Fruit fly (Drosophila melanogaster) whole organism, embryonic: ENCODE data around the gene Rrp46.

Source experiments
- ATbp ChIP-seq: fragments of 200-800 bp; sonication (Bioruptor generic); optimal IDR thresholded peaks from 2 replicates; lab custom pipeline; 2017; ENCODE audit warnings: missing biosample characterization, mild to moderate bottlenecking, missing genetic modification characterization, missing genetic modification reagents
- Blimp-1 ChIP-seq: fragments of 200-800 bp; sonication (Bioruptor generic); optimal IDR thresholded peaks from 3 replicates; lab custom pipeline; 2018; ENCODE audit warnings: missing biosample characterization, missing genetic modification characterization, mild to moderate bottlenecking, moderate library complexity, missing genetic modification reagents
- CG10267 ChIP-seq: fragments of 200-800 bp; sonication (Bioruptor generic); optimal IDR thresholded peaks from 2 replicates; lab custom pipeline; 2018; ENCODE audit warnings: missing biosample characterization, mild to moderate bottlenecking, missing genetic modification characterization, moderate library complexity
- CG10654 ChIP-seq: fragments of 200-800 bp; sonication (Bioruptor generic); optimal IDR thresholded peaks from 2 replicates; lab custom pipeline; 2016; ENCODE audit warnings: missing biosample characterization, missing genetic modification characterization
- CG12659 ChIP-seq: fragments of 200-800 bp; sonication (Bioruptor generic); optimal IDR thresholded peaks from 3 replicates; lab custom pipeline; 2017; ENCODE audit warnings: mild to moderate bottlenecking, missing biosample characterization, missing genetic modification reagents, missing genetic modification characterization
- CG13123 ChIP-seq: fragments of 200-800 bp; sonication (Bioruptor generic); optimal IDR thresholded peaks from 2 replicates; lab custom pipeline; 2016; ENCODE audit warnings: missing biosample characterization, missing genetic modification characterization
- CG14441 ChIP-seq: fragments of 200-800 bp; sonication (Bioruptor generic); IDR thresholded peaks from 2 replicates; pipeline ENCODE4 v1.3.6; 2022; ENCODE audit warnings: missing biosample characterization, missing genetic modification characterization
- CG14860 ChIP-seq: fragments of 200-800 bp; sonication (Bioruptor generic); IDR thresholded peaks from 3 replicates; pipeline ENCODE4 v1.3.6; 2022; ENCODE audit warnings: missing biosample characterization, missing genetic modification characterization; ENCODE audit not compliant: partially characterized antibody
- CG1529 ChIP-seq: fragments of 200-800 bp; sonication (Bioruptor generic); optimal IDR thresholded peaks from 3 replicates; lab custom pipeline; 2018; ENCODE audit warnings: missing biosample characterization, missing genetic modification characterization
- CG1647 ChIP-seq: fragments of 200-800 bp; sonication (Bioruptor generic); optimal IDR thresholded peaks from 3 replicates; lab custom pipeline; 2016; ENCODE audit warnings: missing biosample characterization, missing genetic modification characterization
- CG16863 ChIP-seq: fragments of 200-800 bp; sonication (Bioruptor generic); optimal IDR thresholded peaks from 3 replicates; lab custom pipeline; 2016; ENCODE audit warnings: missing biosample characterization, missing genetic modification characterization
- CG17328 ChIP-seq: fragments of 200-800 bp; sonication (Bioruptor generic); IDR thresholded peaks from 2 replicates; pipeline ENCODE4 v1.3.6; 2022; ENCODE audit warnings: missing biosample characterization, missing genetic modification characterization
- CG1792 ChIP-seq: fragments of 200-800 bp; sonication (Bioruptor generic); optimal IDR thresholded peaks from 2 replicates; lab custom pipeline; 2016; ENCODE audit warnings: missing biosample characterization, missing genetic modification characterization
- CG30431 ChIP-seq: fragments of 200-800 bp; sonication (Bioruptor generic); optimal IDR thresholded peaks from 2 replicates; lab custom pipeline; 2017; ENCODE audit warnings: missing biosample characterization, missing genetic modification characterization
- CG34376 ChIP-seq: fragments of 200-800 bp; sonication (Bioruptor generic); optimal IDR thresholded peaks from 2 replicates; lab custom pipeline; 2018; ENCODE audit warnings: missing biosample characterization, mild to moderate bottlenecking, missing genetic modification characterization
- CG6765 ChIP-seq: fragments of 200-800 bp; sonication (Bioruptor generic); optimal IDR thresholded peaks from 3 replicates; lab custom pipeline; 2017; ENCODE audit warnings: missing biosample characterization, mild to moderate bottlenecking, missing genetic modification characterization
- CG6813 ChIP-seq: fragments of 200-800 bp; sonication (Bioruptor generic); optimal IDR thresholded peaks from 2 replicates; lab custom pipeline; 2017; ENCODE audit warnings: missing biosample characterization, missing genetic modification characterization, mild to moderate bottlenecking, moderate library complexity, missing genetic modification reagents
- CkIIα-i1 ChIP-seq: fragments of 200-800 bp; sonication (Bioruptor generic); IDR thresholded peaks from 2 replicates; pipeline ENCODE4 v1.3.6; 2022; ENCODE audit warnings: missing biosample characterization, missing genetic modification characterization
- CoRest ChIP-seq: fragments of 200-800 bp; sonication (Bioruptor generic); optimal IDR thresholded peaks from 3 replicates; lab custom pipeline; 2018; ENCODE audit warnings: missing biosample characterization, mild to moderate bottlenecking, missing genetic modification characterization, moderate library complexity
- CrebB ChIP-seq: fragments of 200-800 bp; sonication (Bioruptor generic); optimal IDR thresholded peaks from 3 replicates; lab custom pipeline; 2018; ENCODE audit warnings: missing biosample characterization, mild to moderate bottlenecking, missing genetic modification characterization
- D19A ChIP-seq: fragments of 200-800 bp; optimal IDR thresholded peaks from 3 replicates; lab custom pipeline; 2019; ENCODE audit warnings: missing biosample characterization, mild to moderate bottlenecking, missing genetic modification characterization, moderate library complexity
- Dek ChIP-seq: fragments of 200-800 bp; sonication (Bioruptor generic); optimal IDR thresholded peaks from 3 replicates; lab custom pipeline; 2019; ENCODE audit warnings: missing biosample characterization, mild to moderate bottlenecking, missing genetic modification characterization, moderate library complexity
- Dip2 ChIP-seq: fragments of 200-800 bp; sonication (Bioruptor generic); IDR thresholded peaks from 2 replicates; pipeline ENCODE4 v1.3.6; 2022; ENCODE audit warnings: missing biosample characterization, missing genetic modification characterization
- Dp ChIP-seq: fragments of 200-800 bp; sonication (Bioruptor generic); optimal IDR thresholded peaks from 2 replicates; lab custom pipeline; 2018; ENCODE audit warnings: missing biosample characterization, mild to moderate bottlenecking, missing genetic modification characterization, moderate library complexity
- HLHmδ ChIP-seq: fragments of 200-800 bp; sonication (Bioruptor generic); optimal IDR thresholded peaks from 2 replicates; lab custom pipeline; 2018; ENCODE audit warnings: missing biosample characterization, mild to moderate bottlenecking, missing genetic modification characterization, moderate library complexity
- Hand ChIP-seq: fragments of 200-800 bp; sonication (Bioruptor generic); optimal IDR thresholded peaks from 2 replicates; lab custom pipeline; 2017; ENCODE audit warnings: mild to moderate bottlenecking, missing biosample characterization, missing genetic modification reagents, missing genetic modification characterization
- MESR4 ChIP-seq: fragments of 200-800 bp; sonication (Bioruptor generic); optimal IDR thresholded peaks from 2 replicates; lab custom pipeline; 2018; ENCODE audit warnings: missing biosample characterization, mild to moderate bottlenecking, missing genetic modification characterization, moderate library complexity
- NFAT ChIP-seq: fragments of 200-800 bp; sonication (Bioruptor generic); IDR thresholded peaks from 2 replicates; pipeline ENCODE4 v1.3.6; 2022; ENCODE audit warnings: missing biosample characterization, missing genetic modification characterization
- Nf-YA ChIP-seq: fragments of 200-800 bp; sonication (Bioruptor generic); IDR thresholded peaks from 2 replicates; pipeline ENCODE4 v1.3.6; 2022; ENCODE audit warnings: missing biosample characterization, missing genetic modification characterization
- Nf-YC ChIP-seq: fragments of 200-800 bp; optimal IDR thresholded peaks from 3 replicates; lab custom pipeline; 2019; ENCODE audit warnings: missing biosample characterization, mild to moderate bottlenecking, missing genetic modification characterization, moderate library complexity
- PHDP ChIP-seq: fragments of 200-800 bp; sonication (Bioruptor generic); optimal IDR thresholded peaks from 3 replicates; lab custom pipeline; 2018; ENCODE audit warnings: missing biosample characterization, mild to moderate bottlenecking, missing genetic modification characterization, moderate library complexity
- Sry-β ChIP-seq: fragments of 200-800 bp; sonication (Bioruptor generic); optimal IDR thresholded peaks from 2 replicates; lab custom pipeline; 2018; ENCODE audit warnings: missing biosample characterization, mild to moderate bottlenecking, missing genetic modification characterization, moderate library complexity
- amos ChIP-seq: fragments of 200-800 bp; sonication (Bioruptor generic); IDR thresholded peaks from 2 replicates; pipeline ENCODE4 v1.3.6; 2022; ENCODE audit warnings: missing biosample characterization, missing genetic modification characterization; ENCODE audit not compliant: partially characterized antibody
- cato ChIP-seq: fragments of 200-800 bp; sonication (Bioruptor generic); optimal IDR thresholded peaks from 2 replicates; lab custom pipeline; 2016; ENCODE audit warnings: missing biosample characterization, missing genetic modification characterization, borderline replicate concordance
- caup ChIP-seq: fragments of 200-800 bp; sonication (Bioruptor generic); optimal IDR thresholded peaks from 3 replicates; lab custom pipeline; 2017; ENCODE audit warnings: missing biosample characterization, mild to moderate bottlenecking, missing genetic modification characterization, moderate library complexity; ENCODE audit not compliant: severe bottlenecking
- crp ChIP-seq, 2 experiments: fragments of 200-800 bp; sonication (Bioruptor generic); optimal IDR thresholded peaks; 2 replicates in 1 of 2; 3 replicates in 1 of 2; lab custom pipeline; 2017; ENCODE audit warnings: missing biosample characterization in 2 of 2, missing genetic modification characterization in 2 of 2, mild to moderate bottlenecking in 1 of 2, moderate library complexity in 1 of 2
- eyg ChIP-seq: fragments of 200-800 bp; sonication (Bioruptor generic); optimal IDR thresholded peaks from 3 replicates; lab custom pipeline; 2016; ENCODE audit warnings: missing biosample characterization, missing genetic modification characterization
- gce ChIP-seq: fragments of 200-800 bp; sonication (Bioruptor generic); IDR thresholded peaks from 3 replicates; pipeline ENCODE4 v1.3.6; 2022; ENCODE audit warnings: missing biosample characterization, missing genetic modification characterization
- her ChIP-seq: fragments of 200-800 bp; sonication (Bioruptor generic); optimal IDR thresholded peaks from 2 replicates; lab custom pipeline; 2016; ENCODE audit warnings: missing biosample characterization, missing genetic modification characterization
- hkb ChIP-seq, 2 experiments: fragments of 200-800 bp in 1 of 2; fragments of >200 bp in 1 of 2; sonication (Bioruptor generic) in 1 of 2; IDR thresholded peaks in 1 of 2; optimal IDR thresholded peaks in 1 of 2; 2 replicates each; pipeline versions ENCODE4 v1.3.6 to Lab custom; 2017 to 2022; ENCODE audit warnings: missing biosample characterization in 1 of 2, missing genetic modification characterization in 1 of 2
- kah ChIP-seq: fragments of 200-800 bp; sonication (Bioruptor generic); optimal IDR thresholded peaks from 2 replicates; lab custom pipeline; 2018; ENCODE audit warnings: missing biosample characterization, mild to moderate bottlenecking, missing genetic modification characterization
- kni ChIP-seq: fragments of 200-800 bp; sonication (Bioruptor generic); optimal IDR thresholded peaks from 3 replicates; lab custom pipeline; 2017; ENCODE audit warnings: mild to moderate bottlenecking, missing biosample characterization, missing genetic modification reagents, missing genetic modification characterization
- onecut ChIP-seq: fragments of 200-800 bp; sonication (Bioruptor generic); IDR thresholded peaks from 2 replicates; pipeline ENCODE4 v1.3.6; 2022; ENCODE audit warnings: missing biosample characterization, missing genetic modification characterization
- pita ChIP-seq: fragments of 200-800 bp; sonication (Bioruptor generic); optimal IDR thresholded peaks from 2 replicates; lab custom pipeline; 2017; ENCODE audit warnings: missing biosample characterization, mild to moderate bottlenecking, missing genetic modification characterization
- slp2 ChIP-seq: fragments of 200-800 bp; sonication (Bioruptor generic); optimal IDR thresholded peaks from 2 replicates; lab custom pipeline; 2016; ENCODE audit warnings: missing biosample characterization, missing genetic modification characterization
- stwl ChIP-seq: fragments of 200-800 bp; sonication (Bioruptor generic); optimal IDR thresholded peaks from 3 replicates; lab custom pipeline; 2018; ENCODE audit warnings: missing biosample characterization, mild to moderate bottlenecking, missing genetic modification characterization, moderate library complexity
- tin ChIP-seq: fragments of 200-800 bp; sonication (Bioruptor generic); optimal IDR thresholded peaks from 3 replicates; lab custom pipeline; 2016; ENCODE audit warnings: missing biosample characterization, missing genetic modification characterization
- trem ChIP-seq: fragments of 200-800 bp; optimal IDR thresholded peaks from 3 replicates; lab custom pipeline; 2019; ENCODE audit warnings: missing biosample characterization, mild to moderate bottlenecking, missing genetic modification characterization, moderate library complexity
- unpg ChIP-seq: fragments of 200-800 bp; sonication (Bioruptor generic); optimal IDR thresholded peaks from 3 replicates; lab custom pipeline; 2018; ENCODE audit warnings: missing biosample characterization, mild to moderate bottlenecking, missing genetic modification characterization, moderate library complexity
- wor ChIP-seq: fragments of 200-800 bp; sonication (Bioruptor generic); IDR thresholded peaks from 2 replicates; pipeline ENCODE4 v1.3.6; 2022; ENCODE audit warnings: missing biosample characterization, missing genetic modification characterization

The Rrp46 gene

dm6 chr3R:10377849-10378248, 35.3 kb upstream of the Rrp46 start, which contains the start of gene Rfx (continued):
- no peak for TF ChIP-seq CG1529
- peak; percentile 24 for TF ChIP-seq her
- TF ChIP-seq CG16863 (GFP tag; lab: Kevin White, UChicago) = no peak
- peak; percentile 27 for TF ChIP-seq PHDP
- peak; percentile 11 for TF ChIP-seq kni (GFP tag; lab: Kevin White, UChicago)
- peak; percentile 1 for TF ChIP-seq tin (GFP tag; lab: Kevin White, UChicago)
- no peak for TF ChIP-seq CG10654
- TF ChIP-seq Dp (GFP tag; lab: Kevin White, UChicago) = peak; percentile 97
- peak; percentile 39 for TF ChIP-seq CG1647 (GFP tag; lab: Kevin White, UChicago)
- TF ChIP-seq Hand (GFP tag; lab: Kevin White, UChicago) = no peak
- TF ChIP-seq HLHmδ (GFP tag; lab: Kevin White, UChicago) = no peak
- TF ChIP-seq MESR4 = peak; percentile 31
- peak; percentile 63 for TF ChIP-seq trem (tag; lab: Kevin White, UChicago)
- no peak for TF ChIP-seq wor (GFP tag; lab: Robert Waterston, UW)
- no peak for TF ChIP-seq kah (GFP tag; lab: Kevin White, UChicago)
- peak; percentile 34 for TF ChIP-seq CrebB
- TF ChIP-seq CG17328 = no peak
- TF ChIP-seq caup = peak; percentile 30
- peak; percentile 17 for TF ChIP-seq eyg
- peak; percentile 25 for TF ChIP-seq Sry-β (GFP tag; lab: Kevin White, UChicago)
- no peak for TF ChIP-seq NFAT
- no peak for TF ChIP-seq slp2 (GFP tag; lab: Kevin White, UChicago)
- TF ChIP-seq Dek (tag; lab: Kevin White, UChicago) = no peak
- TF ChIP-seq CG34376 (GFP tag; lab: Kevin White, UChicago) = peak; percentile 51
- TF ChIP-seq hkb (optimal IDR thresholded peaks at IDR 0.05; lab: Kevin White, UChicago) = no peak
- TF ChIP-seq hkb (GFP tag; IDR thresholded peaks at IDR 0.05; lab: Robert Waterston, UW) = no peak
- TF ChIP-seq gce (GFP tag; lab: Robert Waterston, UW) = no peak
- TF ChIP-seq stwl (tag; lab: Kevin White, UChicago) = peak; percentile 69
- TF ChIP-seq CG10267 = peak; percentile 98
- TF ChIP-seq pita = no peak
- TF ChIP-seq CG1792 = no peak
- TF ChIP-seq D19A = no peak
- TF ChIP-seq onecut (GFP tag; lab: Robert Waterston, UW) = 0 out of 2 replicates have a peak, but pooled peaks have one; percentile 10
- no peak for TF ChIP-seq CG14441 (GFP tag; lab: Robert Waterston, UW)
- peak; percentile 8 for TF ChIP-seq unpg (GFP tag; lab: Kevin White, UChicago)
- no peak for TF ChIP-seq cato (GFP tag; lab: Kevin White, UChicago)
- TF ChIP-seq CG12659 (GFP tag; lab: Kevin White, UChicago) = peak; percentile 69
- peak; percentile 50 for TF ChIP-seq CG6813 (GFP tag; lab: Kevin White, UChicago)
- no peak for TF ChIP-seq Dip2 (GFP tag; lab: Robert Waterston, UW)
- no peak for TF ChIP-seq Blimp-1 (GFP tag; lab: Kevin White, UChicago)
- TF ChIP-seq Nf-YC (tag; lab: Kevin White, UChicago) = peak; percentile 28
- TF ChIP-seq CG13123 (GFP tag; lab: Kevin White, UChicago) = no peak
- TF ChIP-seq CG30431 = no peak
- TF ChIP-seq crp (GFP tag; optimal IDR thresholded peaks at IDR 0.05; lab: Kevin White, UChicago) = peak; percentile 98 to 100
- TF ChIP-seq CkIIα-i1 (GFP tag; lab: Robert Waterston, UW) = no peak
- peak; percentile 7 for TF ChIP-seq CoRest
- TF ChIP-seq CG6765 (GFP tag; lab: Kevin White, UChicago) = peak; percentile 37
- TF ChIP-seq CG14860 = no peak
- TF ChIP-seq Nf-YA = no peak
- no peak for TF ChIP-seq ATbp (GFP tag; lab: Kevin White, UChicago)
- TF ChIP-seq amos = no peak
